Worm (Caenorhabditis elegans): ENCODE data around the gene ugt-24.

- TF ChIP-seq pqm-1 (tag; optimal IDR thresholded peaks at IDR 0.05), result no peak
- no peak for TF ChIP-seq sox-2 (GFP tag; IDR thresholded peaks at IDR 0.05)
- TF ChIP-seq dmd-4 (tag; optimal IDR thresholded peaks at IDR 0.05; ENCODE audit: borderline replicate concordance), result no peak
- no peak for TF ChIP-seq hlh-8 (tag; optimal IDR thresholded peaks at IDR 0.05)
- TF ChIP-seq tbx-2 (tag; optimal IDR thresholded peaks at IDR 0.05), result no peak
- TF ChIP-seq ceh-48 (tag; optimal IDR thresholded peaks at IDR 0.05), result no peak
- no peak for TF ChIP-seq pha-4 (tag; optimal IDR thresholded peaks at IDR 0.05)
Observed at ce11 chrIV:6210574-6210973, at the start of gene ugt-24, which contains the start of gene C49A9.6.

All from whole organism, late embryonic.